Worm (Caenorhabditis elegans) whole organism, L1 larva: ENCODE data around the gene C06H2.2.

Source experiments
- C04F5.9 ChIP-seq: sonication (generic microtip); optimal IDR thresholded peaks from 2 replicates; lab custom pipeline; 2016; ENCODE audit warnings: missing genetic modification characterization, missing compliant biosample characterization
- C16A3.4 ChIP-seq: fragments of 150-350 bp; optimal IDR thresholded peaks from 2 replicates; lab custom pipeline; 2014; ENCODE audit warnings: missing biosample characterization, missing genetic modification characterization
- C34B4.2 ChIP-seq: sonication (generic microtip); optimal IDR thresholded peaks from 2 replicates; lab custom pipeline; 2017; ENCODE audit warnings: mild to moderate bottlenecking, missing genetic modification characterization, missing compliant biosample characterization
- aha-1 ChIP-seq: fragments of 150-350 bp; optimal IDR thresholded peaks from 2 replicates; lab custom pipeline; 2014; ENCODE audit warnings: missing biosample characterization, missing genetic modification characterization
- alr-1 ChIP-seq: fragments of 200-800 bp; sonication (Bioruptor generic); optimal IDR thresholded peaks from 2 replicates; lab custom pipeline; 2018; ENCODE audit warnings: borderline replicate concordance, mild to moderate bottlenecking, missing genetic modification characterization, missing compliant biosample characterization
- aly-2 ChIP-seq: fragments of 150-350 bp; optimal IDR thresholded peaks from 2 replicates; lab custom pipeline; 2014; ENCODE audit warnings: missing biosample characterization, missing genetic modification characterization
- ama-1 ChIP-seq: fragments of 150-350 bp; optimal IDR thresholded peaks from 2 replicates; lab custom pipeline; 2014
- ceh-63 ChIP-seq: fragments of 200-800 bp; sonication (Bioruptor generic); optimal IDR thresholded peaks from 2 replicates; lab custom pipeline; 2018; ENCODE audit warnings: mild to moderate bottlenecking, missing genetic modification characterization, missing compliant biosample characterization
- ceh-82 ChIP-seq, 3 experiments: fragments of 150-350 bp in 1 of 3; sonication (generic microtip) in 2 of 3; optimal IDR thresholded peaks; 2 replicates each; lab custom pipeline; 2014 to 2017; ENCODE audit warnings: missing biosample characterization in 3 of 3, missing genetic modification characterization in 3 of 3
- ceh-88 ChIP-seq: fragments of 200-800 bp; sonication (Bioruptor generic); IDR thresholded peaks from 2 replicates; pipeline ENCODE4 v1.3.6; 2022; ENCODE audit warnings: missing genetic modification characterization, missing compliant biosample characterization
- ceh-90 ChIP-seq: sonication (generic microtip); optimal IDR thresholded peaks from 2 replicates; lab custom pipeline; 2016; ENCODE audit warnings: missing genetic modification characterization, missing compliant biosample characterization
- dsc-1 ChIP-seq: sonication (generic microtip); optimal IDR thresholded peaks from 2 replicates; lab custom pipeline; 2016; ENCODE audit warnings: mild to moderate bottlenecking, missing genetic modification characterization, missing compliant biosample characterization
- efl-1 ChIP-seq, 4 experiments: fragments of 150-350 bp; optimal IDR thresholded peaks in 3 of 4; peaks in 1 of 4; 1 replicate in 1 of 4; 2 replicates in 3 of 4; lab custom pipeline; 2014; ENCODE audit warnings: missing biosample characterization in 2 of 4, missing genetic modification characterization in 2 of 4, missing genetic modification reagents in 2 of 4
- efl-3 ChIP-seq: fragments of 200-800 bp; sonication (Bioruptor generic); optimal IDR thresholded peaks from 2 replicates; lab custom pipeline; 2018; ENCODE audit warnings: mild to moderate bottlenecking, missing genetic modification characterization, missing compliant biosample characterization
- egl-13 ChIP-seq: sonication (generic microtip); optimal IDR thresholded peaks from 2 replicates; lab custom pipeline; 2016; ENCODE audit warnings: missing genotype, missing genetic modification reagents, missing genetic modification characterization, missing compliant biosample characterization
- elt-2 ChIP-seq: sonication (generic microtip); optimal IDR thresholded peaks from 2 replicates; lab custom pipeline; 2016; ENCODE audit warnings: missing genetic modification characterization, mild to moderate bottlenecking, inconsistent platforms, missing compliant biosample characterization, missing genetic modification reagents
- fkh-10 ChIP-seq: sonication (generic microtip); optimal IDR thresholded peaks from 2 replicates; lab custom pipeline; 2017; ENCODE audit warnings: missing biosample characterization, missing genetic modification reagents, missing genetic modification characterization
- fkh-4 ChIP-seq: sonication (generic microtip); optimal IDR thresholded peaks from 2 replicates; lab custom pipeline; 2016; ENCODE audit warnings: missing compliant biosample characterization, missing genetic modification characterization, borderline replicate concordance
- fkh-8 ChIP-seq: sonication (generic microtip); optimal IDR thresholded peaks from 2 replicates; lab custom pipeline; 2016; ENCODE audit warnings: mild to moderate bottlenecking, missing genetic modification characterization, missing compliant biosample characterization
- isw-1 ChIP-seq: fragments of 200-800 bp; sonication (Bioruptor generic); IDR thresholded peaks from 2 replicates; pipeline ENCODE4 v1.3.6; 2022; ENCODE audit warnings: missing genetic modification characterization, missing compliant biosample characterization
- lin-14 ChIP-seq: fragments of 200-800 bp; sonication (Bioruptor generic); optimal IDR thresholded peaks from 2 replicates; lab custom pipeline; 2018; ENCODE audit warnings: mild to moderate bottlenecking, missing genetic modification characterization, moderate library complexity, missing compliant biosample characterization
- lin-39 ChIP-seq: fragments of 150-350 bp; optimal IDR thresholded peaks from 2 replicates; lab custom pipeline; 2014; ENCODE audit warnings: missing biosample characterization, missing genetic modification reagents, missing genetic modification characterization
- mab-9 ChIP-seq: fragments of 200-800 bp; sonication (Bioruptor generic); IDR thresholded peaks from 2 replicates; pipeline ENCODE4 v1.3.6; 2022; ENCODE audit warnings: missing genetic modification reagents, missing genetic modification characterization, missing compliant biosample characterization
- mep-1 ChIP-seq: fragments of 150-350 bp; optimal IDR thresholded peaks from 2 replicates; lab custom pipeline; 2014; ENCODE audit warnings: missing biosample characterization, missing genetic modification characterization
- nhr-12 ChIP-seq: sonication (generic microtip); optimal IDR thresholded peaks from 2 replicates; lab custom pipeline; 2017; ENCODE audit warnings: missing biosample characterization, missing genetic modification characterization
- nhr-20 ChIP-seq: sonication (generic microtip); optimal IDR thresholded peaks from 2 replicates; lab custom pipeline; 2016; ENCODE audit warnings: mild to moderate bottlenecking, missing genetic modification characterization, missing compliant biosample characterization
- nhr-237 ChIP-seq: fragments of 150-350 bp; optimal IDR thresholded peaks from 2 replicates; lab custom pipeline; 2014; ENCODE audit warnings: missing biosample characterization, missing genetic modification characterization
- nhr-71 ChIP-seq: sonication (generic microtip); optimal IDR thresholded peaks from 2 replicates; lab custom pipeline; 2016; ENCODE audit warnings: mild to moderate bottlenecking, missing genetic modification characterization, moderate library complexity, missing compliant biosample characterization
- nhr-76 ChIP-seq: sonication (generic microtip); optimal IDR thresholded peaks from 2 replicates; lab custom pipeline; 2017; ENCODE audit warnings: missing biosample characterization, missing genetic modification characterization
- nhr-84 ChIP-seq: sonication (generic microtip); optimal IDR thresholded peaks from 2 replicates; lab custom pipeline; 2017; ENCODE audit warnings: missing biosample characterization, missing genetic modification characterization
- nhr-85 ChIP-seq: sonication (generic microtip); peaks from one replicate; lab custom pipeline; 2016; ENCODE audit warnings: missing genetic modification characterization, inconsistent platforms, missing compliant biosample characterization
- nhr-90 ChIP-seq: sonication (generic microtip); optimal IDR thresholded peaks from 2 replicates; lab custom pipeline; 2016; ENCODE audit warnings: mild to moderate bottlenecking, missing genetic modification characterization, missing compliant biosample characterization; ENCODE audit not compliant: poor library complexity
- pqm-1 ChIP-seq: sonication (generic microtip); optimal IDR thresholded peaks from 3 replicates; lab custom pipeline; 2017; ENCODE audit warnings: missing biosample characterization, missing genetic modification characterization
- skn-1 ChIP-seq: fragments of 150-350 bp; optimal IDR thresholded peaks from 2 replicates; lab custom pipeline; 2014; ENCODE audit warnings: missing biosample characterization, missing genetic modification characterization
- snpc-4 ChIP-seq: fragments of 150-350 bp; optimal IDR thresholded peaks from 2 replicates; lab custom pipeline; 2014; ENCODE audit warnings: missing biosample characterization, missing genetic modification characterization
- snu-23 ChIP-seq: sonication (generic microtip); optimal IDR thresholded peaks from 2 replicates; lab custom pipeline; 2016; ENCODE audit warnings: missing genetic modification characterization, missing compliant biosample characterization
- sox-4 ChIP-seq: sonication (generic microtip); optimal IDR thresholded peaks from 2 replicates; lab custom pipeline; 2016; ENCODE audit warnings: missing genetic modification characterization, missing compliant biosample characterization
- sptf-1 ChIP-seq: fragments of 150-350 bp; optimal IDR thresholded peaks from 2 replicates; lab custom pipeline; 2014; ENCODE audit warnings: missing biosample characterization, missing genetic modification characterization
- sup-37 ChIP-seq: fragments of 200-800 bp; sonication (Bioruptor generic); optimal IDR thresholded peaks from 2 replicates; lab custom pipeline; 2018; ENCODE audit warnings: mild to moderate bottlenecking, missing genetic modification characterization, missing compliant biosample characterization
- swsn-7 ChIP-seq: sonication (generic microtip); optimal IDR thresholded peaks from 2 replicates; lab custom pipeline; 2016; ENCODE audit warnings: missing genetic modification characterization, missing compliant biosample characterization
- tlp-1 ChIP-seq: fragments of 150-350 bp; optimal IDR thresholded peaks from 2 replicates; lab custom pipeline; 2014; ENCODE audit warnings: missing biosample characterization, missing genetic modification characterization
- unc-30 ChIP-seq: sonication (generic microtip); optimal IDR thresholded peaks from 2 replicates; lab custom pipeline; 2017; ENCODE audit warnings: missing biosample characterization, missing genetic modification characterization
- unc-62 ChIP-seq: fragments of 150-350 bp; optimal IDR thresholded peaks from 2 replicates; lab custom pipeline; 2014; ENCODE audit warnings: missing biosample characterization, missing genetic modification reagents, missing genetic modification characterization
- unc-98 ChIP-seq: fragments of 200-800 bp; sonication (Bioruptor generic); IDR thresholded peaks from 2 replicates; pipeline ENCODE4 v1.3.6; 2022; ENCODE audit warnings: missing genetic modification characterization, missing compliant biosample characterization
- vab-15 ChIP-seq: sonication (generic microtip); optimal IDR thresholded peaks from 2 replicates; lab custom pipeline; 2017; ENCODE audit warnings: missing genotype, mild to moderate bottlenecking, missing genetic modification characterization, missing compliant biosample characterization
- ztf-11 ChIP-seq, 2 experiments: sonication (generic microtip); optimal IDR thresholded peaks; 2 replicates each; lab custom pipeline; 2016 to 2017; ENCODE audit warnings: missing genetic modification characterization in 2 of 2, missing biosample characterization in 1 of 2, missing compliant biosample characterization in 1 of 2
- ztf-4 ChIP-seq: fragments of 150-350 bp; optimal IDR thresholded peaks from 2 replicates; lab custom pipeline; 2014; ENCODE audit warnings: missing biosample characterization, missing genetic modification characterization

C06H2.2 gene

ce11 chrV:11113041-11113574, 11.9 kb upstream of the C06H2.2 start, which contains the start of gene erfa-3 (continued):
- no peak for TF ChIP-seq ceh-88
- peak; percentile 59 for TF ChIP-seq lin-14 (GFP tag; lab: Kevin White, UChicago)
- TF ChIP-seq ceh-82 (tag; optimal IDR thresholded peaks at IDR 0.05; lab: Kevin White, UChicago): peak; percentile 64 to 73 (median 70)
- peak in 1 of 2 experiments; percentile 48 for TF ChIP-seq ztf-11 (tag; optimal IDR thresholded peaks at IDR 0.05; lab: Kevin White, UChicago)
- TF ChIP-seq snu-23 (GFP tag; lab: Kevin White, UChicago): peak; percentile 73
- peak; percentile 27 for TF ChIP-seq ztf-4 (tag; lab: Kevin White, UChicago)
- TF ChIP-seq lin-39 (tag; lab: Kevin White, UChicago): peak; percentile 62
- no peak for TF ChIP-seq alr-1 (tag; lab: Kevin White, UChicago)
- peak; percentile 70 for TF ChIP-seq nhr-71 (tag; lab: Kevin White, UChicago)
- peak; percentile 5 for TF ChIP-seq nhr-84 (tag; lab: Kevin White, UChicago)
- TF ChIP-seq nhr-76 (tag; lab: Kevin White, UChicago): peak; percentile 68
- TF ChIP-seq ceh-90 (tag; lab: Kevin White, UChicago): no peak
- no peak for TF ChIP-seq nhr-12 (tag; lab: Kevin White, UChicago)
- peak; percentile 46 for TF ChIP-seq mep-1 (tag; lab: Kevin White, UChicago)
- TF ChIP-seq sup-37 (GFP tag; lab: Kevin White, UChicago): no peak
- TF ChIP-seq unc-62: no peak
- no peak for TF ChIP-seq ama-1
- TF ChIP-seq pqm-1 (tag; lab: Kevin White, UChicago): no peak
- TF ChIP-seq elt-2 (tag; lab: Kevin White, UChicago): peak; percentile 54
- peak; percentile 50 for TF ChIP-seq snpc-4 (tag; lab: Kevin White, UChicago)
- TF ChIP-seq aly-2 (tag; lab: Kevin White, UChicago): no peak
- TF ChIP-seq sptf-1 (tag; lab: Kevin White, UChicago): no peak
- no peak for TF ChIP-seq vab-15 (tag; lab: Kevin White, UChicago)
- peak; percentile 34 for TF ChIP-seq sox-4 (tag; lab: Kevin White, UChicago)
- peak; percentile 69 for TF ChIP-seq nhr-90 (tag; lab: Kevin White, UChicago)
- TF ChIP-seq egl-13 (tag; lab: Kevin White, UChicago): peak; percentile 53
- peak; percentile 54 to 65 for TF ChIP-seq efl-1 (optimal IDR thresholded peaks at IDR 0.05; lab: Kevin White, UChicago)
- TF ChIP-seq efl-1 (GFP tag; optimal IDR thresholded peaks at IDR 0.05 in 1 of 2; lab: Kevin White, UChicago): peak; percentile 52 to 95
- no peak for TF ChIP-seq mab-9 (GFP tag; lab: Robert Waterston, UW)
- no peak for TF ChIP-seq C04F5.9 (tag; lab: Kevin White, UChicago)
- peak; percentile 68 for TF ChIP-seq dsc-1
- no peak for TF ChIP-seq unc-98 (GFP tag; lab: Robert Waterston, UW)
- TF ChIP-seq nhr-85: peak; percentile 76
- TF ChIP-seq, all 84 proteins: peak for 43

ce11 chrV:11113607-11114006, 11.4 kb upstream of the C06H2.2 start, which contains the start of gene math-33:
Gene math-33 (plus strand): TSS chrV:11113907.
- TF ChIP-seq fkh-8 (tag; lab: Kevin White, UChicago): no peak
- no peak for TF ChIP-seq C16A3.4 (tag; lab: Kevin White, UChicago)
- TF ChIP-seq efl-3 (GFP tag; lab: Kevin White, UChicago): no peak
- TF ChIP-seq unc-62: no peak
- TF ChIP-seq ceh-88: no peak
- no peak for TF ChIP-seq skn-1 (tag; lab: Kevin White, UChicago)
- TF ChIP-seq C04F5.9 (tag; lab: Kevin White, UChicago): no peak
- TF ChIP-seq nhr-237: no peak

ce11 chrV:11118179-11118725, 6.8 kb upstream of the C06H2.2 start:
- TF ChIP-seq nhr-20 (peak; percentile 16), unc-98 (GFP tag; lab: Robert Waterston, UW) (no peak), fkh-4 (tag; lab: Kevin White, UChicago) (no peak), efl-3 (GFP tag; lab: Kevin White, UChicago) (no peak), nhr-84 (tag; lab: Kevin White, UChicago) (no peak), C34B4.2 (tag; lab: Kevin White, UChicago) (no peak), efl-1 (optimal IDR thresholded peaks at IDR 0.05; lab: Kevin White, UChicago) (peak in 1 of 2 experiments; percentile 15), efl-1 (GFP tag; optimal IDR thresholded peaks at IDR 0.05 in 1 of 2; lab: Kevin White, UChicago) (peak in 1 of 2 experiments; percentile 71), isw-1 (GFP tag; lab: Robert Waterston, UW) (no peak), nhr-12 (tag; lab: Kevin White, UChicago) (no peak), pqm-1 (tag; lab: Kevin White, UChicago) (no peak), sptf-1 (tag; lab: Kevin White, UChicago) (no peak), aha-1 (no peak), lin-39 (tag; lab: Kevin White, UChicago) (no peak), nhr-76 (tag; lab: Kevin White, UChicago) (no peak), ceh-63 (no peak), ceh-82 (tag; optimal IDR thresholded peaks at IDR 0.05; lab: Kevin White, UChicago) (no peak), swsn-7 (no peak), tlp-1 (tag; lab: Kevin White, UChicago) (no peak), unc-30 (no peak), nhr-71 (tag; lab: Kevin White, UChicago) (peak; percentile 56), fkh-10 (GFP tag; lab: Kevin White, UChicago) (no peak), sox-4 (tag; lab: Kevin White, UChicago) (no peak)
